Fruit fly (Drosophila melanogaster): Measurements from ENCODE around the gene Coq6.

Coq6 gene

DNA sequence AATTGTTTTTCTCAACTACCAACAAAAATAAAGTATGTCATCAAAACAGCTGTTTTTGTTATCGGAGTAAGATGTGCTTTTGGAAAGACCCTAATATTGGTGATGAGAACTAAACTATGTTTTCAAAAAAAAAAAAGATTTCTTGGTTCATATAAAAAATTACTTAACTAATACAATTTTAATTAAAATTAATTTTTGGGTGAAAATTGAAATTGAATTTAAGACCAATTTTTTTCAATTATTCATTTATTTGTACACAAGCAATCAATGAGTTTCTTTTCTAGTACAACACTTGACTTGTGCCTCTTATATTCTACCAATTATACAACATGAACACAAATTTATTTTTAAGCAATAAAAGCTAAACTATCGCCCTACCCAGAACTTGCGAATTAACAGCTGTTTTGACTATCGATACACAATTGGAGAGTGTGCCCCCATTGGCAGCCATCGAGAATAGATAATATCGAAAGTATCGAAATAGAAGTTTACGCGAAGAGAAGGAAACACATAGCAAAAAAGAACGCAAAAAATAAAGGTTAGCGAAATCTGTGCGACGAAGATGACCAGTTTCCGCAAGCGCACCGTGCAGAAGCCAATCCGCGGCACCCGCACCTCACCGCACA is 8.1 kb downstream of the Coq6 start, which contains the start of the genes Vps52 and Elp4 (continued):
- TF ChIP-seq CG4360 (GFP tag; IDR thresholded peaks at IDR 0.05) (no peak), shn (GFP tag; optimal IDR thresholded peaks at IDR 0.05) (peak; percentile 14), Gsc (GFP tag; IDR thresholded peaks at IDR 0.05) (no peak), sens-2 (GFP tag; IDR thresholded peaks at IDR 0.05) (no peak), mirr (GFP tag; optimal IDR thresholded peaks at IDR 0.05) (no peak), CG31224 (GFP tag; IDR thresholded peaks at IDR 0.05) (peak; percentile 56; the same call in 1 of the 2 replicates), CrebB (tag; optimal IDR thresholded peaks at IDR 0.05) (no peak), CG6854 (GFP tag; optimal IDR thresholded peaks at IDR 0.05) (no peak), CG12071 (GFP tag; optimal IDR thresholded peaks at IDR 0.05) (no peak), CG34422 (GFP tag; IDR thresholded peaks at IDR 0.05) (peak; percentile 65; the same call in 1 of the 3 replicates), otp (GFP tag; IDR thresholded peaks at IDR 0.05) (no peak), dati (GFP tag; IDR thresholded peaks at IDR 0.05) (no peak), ham (GFP tag; IDR thresholded peaks at IDR 0.05) (no peak), eve (GFP tag; optimal IDR thresholded peaks at IDR 0.05) (no peak), CG34224 (GFP tag; IDR thresholded peaks at IDR 0.05; ENCODE audit: partially characterized antibody) (peak; percentile 68), CG10543 (GFP tag; optimal IDR thresholded peaks at IDR 0.05) (peak; percentile 63), dpn (GFP tag; optimal IDR thresholded peaks at IDR 0.05) (peak; percentile 65 to 74), sr (GFP tag; IDR thresholded peaks at IDR 0.05) (no peak), Tbp (GFP tag; optimal IDR thresholded peaks at IDR 0.05) (no peak), tx (GFP tag; optimal IDR thresholded peaks at IDR 0.05) (peak; percentile 17), CG2129 (GFP tag; IDR thresholded peaks at IDR 0.05; ENCODE audit: partially characterized antibody) (peak; percentile 63), CG8089 (GFP tag; optimal IDR thresholded peaks at IDR 0.05) (peak; percentile 31), Bgb (GFP tag; IDR thresholded peaks at IDR 0.05; ENCODE audit: partially characterized antibody) (peak; percentile 71), en (GFP tag; optimal IDR thresholded peaks at IDR 0.05) (no peak), CG1233 (GFP tag; optimal IDR thresholded peaks at IDR 0.05) (peak; percentile 75), CG17328 (GFP tag; IDR thresholded peaks at IDR 0.05) (peak; percentile 58), CG4424 (GFP tag; optimal IDR thresholded peaks at IDR 0.05) (peak; percentile 77), slou (GFP tag; optimal IDR thresholded peaks at IDR 0.05) (peak; percentile 79), CG10959 (GFP tag; IDR thresholded peaks at IDR 0.05) (no peak), stc (GFP tag; IDR thresholded peaks at IDR 0.05) (peak; percentile 57), klu (GFP tag; IDR thresholded peaks at IDR 0.05) (peak; percentile 58; the same call in 1 of the 2 replicates), CG4820 (GFP tag; optimal IDR thresholded peaks at IDR 0.05) (peak; percentile 54), CG30431 (GFP tag; optimal IDR thresholded peaks at IDR 0.05) (peak; percentile 21), CG17568 (GFP tag; optimal IDR thresholded peaks at IDR 0.05) (no peak), ewg (GFP tag; optimal IDR thresholded peaks at IDR 0.05) (peak; percentile 32), bigmax (GFP tag; optimal IDR thresholded peaks at IDR 0.05) (no peak), CG14667 (GFP tag; IDR thresholded peaks at IDR 0.05) (peak; percentile 28; the same call in 1 of the 2 replicates), CG13424 (tag; optimal IDR thresholded peaks at IDR 0.05) (peak; percentile 83), Mes4 (GFP tag; optimal IDR thresholded peaks at IDR 0.05) (peak; percentile 17), dm (GFP tag; optimal IDR thresholded peaks at IDR 0.05) (peak; percentile 43), CG13894 (tag; optimal IDR thresholded peaks at IDR 0.05) (peak; percentile 78), Neu2 (GFP tag; optimal IDR thresholded peaks at IDR 0.05; ENCODE audit: borderline replicate concordance) (no peak), Sry-δ (GFP tag; optimal IDR thresholded peaks at IDR 0.05) (peak; percentile 76), ssp (GFP tag; IDR thresholded peaks at IDR 0.05) (peak; percentile 80), CkIIα-i1 (GFP tag; IDR thresholded peaks at IDR 0.05) (no peak), CG8765 (GFP tag; IDR thresholded peaks at IDR 0.05) (no peak), CG11398 (GFP tag; optimal IDR thresholded peaks at IDR 0.05) (no peak), kah (GFP tag; optimal IDR thresholded peaks at IDR 0.05) (peak; percentile 2), ac (GFP tag; optimal IDR thresholded peaks at IDR 0.05) (no peak), CG10431 (GFP tag; optimal IDR thresholded peaks at IDR 0.05) (peak; percentile 35), crol (GFP tag; IDR thresholded peaks at IDR 0.05) (no peak)

Measured in whole organism, embryonic.